Fruit fly (Drosophila melanogaster): ENCODE data around the gene Dnaaf6.
A peak's percentile ranks its signal among the peaks of the same experiment; 100 is the strongest.

The Dnaaf6 gene

DNA sequence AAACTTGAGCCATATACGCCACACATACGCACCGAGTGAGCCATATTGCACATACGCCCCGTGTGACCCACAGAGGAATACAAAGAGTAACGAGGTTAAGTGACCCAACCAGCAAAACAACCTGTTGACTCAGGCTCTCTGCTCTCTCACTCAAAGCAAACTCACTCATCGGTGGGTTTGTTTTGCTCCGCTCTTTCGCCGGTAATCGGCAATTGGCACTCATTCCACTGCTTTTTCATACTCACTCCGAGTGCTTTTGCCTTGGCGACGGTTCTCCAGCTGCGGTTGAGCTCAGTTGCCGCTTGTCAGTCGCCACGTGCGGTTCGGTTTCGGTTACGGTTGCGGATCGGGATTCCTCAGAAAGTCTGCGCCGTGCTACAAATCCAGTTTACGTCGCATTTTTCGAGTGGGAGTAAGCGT is 21.9 kb downstream of the Dnaaf6 start:
- TF ChIP-seq fd102C (GFP tag; optimal IDR thresholded peaks at IDR 0.05) (no peak), Trl (optimal IDR thresholded peaks at IDR 0.05) (peak; percentile 54 to 82), Trl (GFP tag; optimal IDR thresholded peaks at IDR 0.05) (no peak), Gug (GFP tag; IDR thresholded peaks at IDR 0.05) (no peak), gfzf (GFP tag; optimal IDR thresholded peaks at IDR 0.05) (no peak), gro (GFP tag; optimal IDR thresholded peaks at IDR 0.05) (peak; percentile 77), Six4 (GFP tag; optimal IDR thresholded peaks at IDR 0.05) (no peak), scrt (GFP tag; optimal IDR thresholded peaks at IDR 0.05) (peak; percentile 97), HmgD (GFP tag; optimal IDR thresholded peaks at IDR 0.05) (no peak), Hr3 (GFP tag; optimal IDR thresholded peaks at IDR 0.05) (no peak), CG11085 (GFP tag; IDR thresholded peaks at IDR 0.05) (no peak), CG13296 (GFP tag; optimal IDR thresholded peaks at IDR 0.05) (peak; percentile 54), CG31388 (GFP tag; optimal IDR thresholded peaks at IDR 0.05) (no peak), tna (GFP tag; IDR thresholded peaks at IDR 0.05; ENCODE audit: partially characterized antibody) (no peak), CG9437 (GFP tag; optimal IDR thresholded peaks at IDR 0.05) (peak; percentile 42), inv (GFP tag; IDR thresholded peaks at IDR 0.05; ENCODE audit: partially characterized antibody) (peak; percentile 33; the same call in 1 of the 2 replicates), cwo (GFP tag; optimal IDR thresholded peaks at IDR 0.05) (no peak), p53 (GFP tag; optimal IDR thresholded peaks at IDR 0.05) (no peak), Asciz (GFP tag; optimal IDR thresholded peaks at IDR 0.05) (no peak), Atf6 (GFP tag; IDR thresholded peaks at IDR 0.05) (no peak), zen (tag; optimal IDR thresholded peaks at IDR 0.05) (no peak), Jarid2 (GFP tag; optimal IDR thresholded peaks at IDR 0.05) (peak; percentile 95), cas (GFP tag; IDR thresholded peaks at IDR 0.05) (0 out of 2 replicates have a peak, but pooled peaks have one; percentile 15), CG3163 (GFP tag; optimal IDR thresholded peaks at IDR 0.05) (peak; percentile 12), CG12744 (GFP tag; optimal IDR thresholded peaks at IDR 0.05) (no peak), Adf1 (GFP tag; IDR thresholded peaks at IDR 0.05) (peak; percentile 57; the same call in 1 of the 2 replicates), chinmo (GFP tag; IDR thresholded peaks at IDR 0.05; ENCODE audit: partially characterized antibody) (peak; percentile 98), schlank (tag; optimal IDR thresholded peaks at IDR 0.05) (peak; percentile 15), CG11247 (GFP tag; IDR thresholded peaks at IDR 0.05) (no peak), CG3281 (GFP tag; optimal IDR thresholded peaks at IDR 0.05) (no peak), H15 (GFP tag; IDR thresholded peaks at IDR 0.05) (no peak), nmo (GFP tag; optimal IDR thresholded peaks at IDR 0.05) (no peak), BtbVII (GFP tag; optimal IDR thresholded peaks at IDR 0.05) (peak; percentile 21), Gsc (GFP tag; IDR thresholded peaks at IDR 0.05) (no peak), gcm2 (GFP tag; optimal IDR thresholded peaks at IDR 0.05) (no peak), CG3995 (GFP tag; optimal IDR thresholded peaks at IDR 0.05) (no peak), CG18764 (GFP tag; optimal IDR thresholded peaks at IDR 0.05) (no peak), CG3838 (GFP tag; optimal IDR thresholded peaks at IDR 0.05) (no peak), fru (optimal IDR thresholded peaks at IDR 0.05) (no peak), CG17568 (GFP tag; optimal IDR thresholded peaks at IDR 0.05) (no peak), z (GFP tag; IDR thresholded peaks at IDR 0.05) (peak; percentile 98), Opbp (GFP tag; IDR thresholded peaks at IDR 0.05; ENCODE audit: partially characterized antibody) (no peak; the same call in 2 of the 3 replicates), CG31365 (tag; optimal IDR thresholded peaks at IDR 0.05) (peak; percentile 11), dpn (GFP tag; optimal IDR thresholded peaks at IDR 0.05) (peak in 1 of 2 experiments; percentile 2), CG4360 (GFP tag; IDR thresholded peaks at IDR 0.05) (no peak), Nf-YB (GFP tag; optimal IDR thresholded peaks at IDR 0.05) (no peak), CG16779 (GFP tag; IDR thresholded peaks at IDR 0.05) (peak; percentile 58; the same call in 1 of the 2 replicates), CG5953 (GFP tag; IDR thresholded peaks at IDR 0.05) (no peak), chn (GFP tag; optimal IDR thresholded peaks at IDR 0.05) (no peak), dmrt11E (tag; optimal IDR thresholded peaks at IDR 0.05) (no peak), ato (GFP tag; IDR thresholded peaks at IDR 0.05; ENCODE audit: partially characterized antibody) (peak; percentile 65; the same call in 1 of the 2 replicates), lab (GFP tag; optimal IDR thresholded peaks at IDR 0.05) (peak; percentile 56)
